Fruit fly (Drosophila melanogaster) whole organism, wandering third instar larva: ENCODE measurements around the gene CG7248.

Experiments
- Abd-B ChIP-seq: fragments of >200 bp; optimal IDR thresholded peaks from 2 replicates; lab custom pipeline; 2017; ENCODE audit warnings: missing biosample characterization, missing genetic modification characterization
- CG32264 ChIP-seq: fragments of 200-800 bp; sonication (Bioruptor generic); optimal IDR thresholded peaks from 2 replicates; lab custom pipeline; 2016; ENCODE audit warnings: missing biosample characterization, missing genetic modification characterization
- CG9705 ChIP-seq: fragments of 200-800 bp; sonication (Bioruptor generic); optimal IDR thresholded peaks from 2 replicates; lab custom pipeline; 2018; ENCODE audit warnings: missing biosample characterization, mild to moderate bottlenecking, missing genetic modification characterization
- CrebA ChIP-seq: fragments of 200-800 bp; sonication (Bioruptor generic); optimal IDR thresholded peaks from 2 replicates; lab custom pipeline; 2016; ENCODE audit warnings: missing biosample characterization, mild to moderate bottlenecking, missing genetic modification characterization, borderline replicate concordance
- Dfd ChIP-seq: fragments of >200 bp; optimal IDR thresholded peaks from 2 replicates; lab custom pipeline; 2017; ENCODE audit warnings: missing biosample characterization, missing genetic modification characterization
- GATAd ChIP-seq: sonication (Bioruptor generic); optimal IDR thresholded peaks from 2 replicates; lab custom pipeline; 2016; ENCODE audit warnings: missing biosample characterization, missing genetic modification characterization
- HLH106 ChIP-seq: fragments of 200-800 bp; optimal IDR thresholded peaks from 3 replicates; lab custom pipeline; 2019; ENCODE audit warnings: missing biosample characterization, mild to moderate bottlenecking, missing genetic modification characterization, moderate library complexity
- Hnf4 ChIP-seq: fragments of 200-800 bp; sonication (Bioruptor generic); optimal IDR thresholded peaks from 2 replicates; lab custom pipeline; 2016; ENCODE audit warnings: missing biosample characterization, mild to moderate bottlenecking, missing genetic modification characterization
- Hr78 ChIP-seq: fragments of >200 bp; optimal IDR thresholded peaks from 2 replicates; lab custom pipeline; 2017; ENCODE audit warnings: missing biosample characterization, missing genetic modification characterization
- Hr83 ChIP-seq: fragments of 200-300 bp; sonication (Bioruptor generic); optimal IDR thresholded peaks from 2 replicates; lab custom pipeline; 2016; ENCODE audit warnings: missing biosample characterization, mild to moderate bottlenecking, missing genetic modification characterization, moderate library complexity; ENCODE audit not compliant: poor library complexity, severe bottlenecking
- Jra ChIP-seq: sonication (Bioruptor generic); optimal IDR thresholded peaks from 2 replicates; lab custom pipeline; 2016; ENCODE audit warnings: missing biosample characterization, missing genetic modification characterization
- Mio ChIP-seq: sonication (Bioruptor generic); optimal IDR thresholded peaks from 2 replicates; lab custom pipeline; 2016; ENCODE audit warnings: missing biosample characterization, missing genetic modification characterization
- Myc ChIP-seq: fragments of >200 bp; optimal IDR thresholded peaks from 2 replicates; lab custom pipeline; 2017
- N ChIP-seq: fragments of >200 bp; optimal IDR thresholded peaks from 2 replicates; lab custom pipeline; 2018; ENCODE audit warnings: missing biosample characterization, missing external identifiers, missing genetic modification characterization
- OdsH ChIP-seq: fragments of 200-800 bp; sonication (Bioruptor generic); optimal IDR thresholded peaks from 2 replicates; lab custom pipeline; 2016; ENCODE audit warnings: missing biosample characterization, mild to moderate bottlenecking, missing genetic modification characterization
- Rel ChIP-seq, 2 experiments: fragments of 200-800 bp; sonication (Bioruptor generic) in 1 of 2; optimal IDR thresholded peaks; 2 replicates in 1 of 2; 3 replicates in 1 of 2; lab custom pipeline; 2016 to 2019; ENCODE audit warnings: mild to moderate bottlenecking in 2 of 2, missing biosample characterization in 2 of 2, missing genetic modification characterization in 2 of 2, moderate library complexity in 1 of 2
- Sp1 ChIP-seq: fragments of 200-800 bp; sonication (Bioruptor generic); optimal IDR thresholded peaks from 3 replicates; lab custom pipeline; 2019; ENCODE audit warnings: missing biosample characterization, mild to moderate bottlenecking, missing genetic modification characterization, moderate library complexity
- Vsx2 ChIP-seq: fragments of 200-300, 225-300 bp; sonication (Bioruptor generic); optimal IDR thresholded peaks from 2 replicates; lab custom pipeline; 2018; ENCODE audit warnings: missing biosample characterization, missing genetic modification characterization; ENCODE audit not compliant: partially characterized antibody
- brk ChIP-seq: fragments of 200-800 bp; sonication (Bioruptor generic); optimal IDR thresholded peaks from 2 replicates; lab custom pipeline; 2016; ENCODE audit warnings: missing biosample characterization, mild to moderate bottlenecking, missing genetic modification characterization
- dl ChIP-seq, 2 experiments: fragments of 175-275, 200-275 bp in 1 of 2; fragments of 200-275 bp in 1 of 2; sonication (Bioruptor generic); optimal IDR thresholded peaks; lab custom pipeline; 2018; ENCODE audit warnings: mild to moderate bottlenecking in 2 of 2, missing biosample characterization in 2 of 2, missing genetic modification characterization in 2 of 2, moderate library complexity in 2 of 2; ENCODE audit not compliant: partially characterized antibody in 2 of 2, insufficient read depth in 1 of 2
- dmrt93B ChIP-seq: fragments of 200-800 bp; sonication (Bioruptor generic); optimal IDR thresholded peaks from 2 replicates; lab custom pipeline; 2018; ENCODE audit warnings: missing biosample characterization, mild to moderate bottlenecking, missing genetic modification characterization
- dsf ChIP-seq: sonication (Bioruptor generic); optimal IDR thresholded peaks from 2 replicates; lab custom pipeline; 2016; ENCODE audit warnings: missing biosample characterization, missing genetic modification characterization, borderline replicate concordance
- ey ChIP-seq: fragments of 200-800 bp; sonication (Bioruptor generic); optimal IDR thresholded peaks from 2 replicates; lab custom pipeline; 2016; ENCODE audit warnings: missing biosample characterization, missing genetic modification characterization
- foxo ChIP-seq, 2 experiments: fragments of 200-800 bp; sonication (Bioruptor generic); optimal IDR thresholded peaks; 2 replicates in 1 of 2; 3 replicates in 1 of 2; lab custom pipeline; 2016 to 2017; ENCODE audit warnings: missing biosample characterization in 2 of 2, missing genetic modification characterization in 2 of 2
- fru ChIP-seq: fragments of 200-800 bp; sonication (Bioruptor generic); optimal IDR thresholded peaks from 3 replicates; lab custom pipeline; 2016; ENCODE audit warnings: missing biosample characterization, mild to moderate bottlenecking, missing genetic modification characterization
- h ChIP-seq: fragments of 200-800 bp; sonication (Bioruptor generic); optimal IDR thresholded peaks from 3 replicates; lab custom pipeline; 2016; ENCODE audit warnings: missing biosample characterization, mild to moderate bottlenecking, missing genetic modification characterization
- lola ChIP-seq: fragments of >200 bp; optimal IDR thresholded peaks from 2 replicates; lab custom pipeline; 2017; ENCODE audit warnings: missing biosample characterization, missing genetic modification characterization
- pan ChIP-seq: fragments of >200 bp; optimal IDR thresholded peaks from 2 replicates; lab custom pipeline; 2017
- psq ChIP-seq: fragments of 200-800 bp; sonication (Bioruptor generic); optimal IDR thresholded peaks from 3 replicates; lab custom pipeline; 2017; ENCODE audit warnings: missing biosample characterization, mild to moderate bottlenecking, missing genetic modification characterization, moderate library complexity
- rgr ChIP-seq: fragments of 200-800 bp; sonication (Bioruptor generic); optimal IDR thresholded peaks from 3 replicates; lab custom pipeline; 2016; ENCODE audit warnings: missing biosample characterization, mild to moderate bottlenecking, missing genetic modification characterization
- sage ChIP-seq: fragments of 200-800 bp; sonication (Bioruptor generic); optimal IDR thresholded peaks from 2 replicates; lab custom pipeline; 2016; ENCODE audit warnings: missing biosample characterization, mild to moderate bottlenecking, missing genetic modification characterization
- sv ChIP-seq: fragments of 200-800 bp; sonication (Bioruptor generic); optimal IDR thresholded peaks from 3 replicates; lab custom pipeline; 2016; ENCODE audit warnings: missing biosample characterization, missing genetic modification characterization
- tai ChIP-seq: sonication (Bioruptor generic); optimal IDR thresholded peaks from 2 replicates; lab custom pipeline; 2016; ENCODE audit warnings: missing biosample characterization, missing genetic modification characterization
- usp ChIP-seq: fragments of >200 bp; optimal IDR thresholded peaks from 2 replicates; lab custom pipeline; 2017; ENCODE audit warnings: missing biosample characterization, missing genetic modification characterization
- woc ChIP-seq: sonication (Bioruptor generic); optimal IDR thresholded peaks from 2 replicates; lab custom pipeline; 2016; ENCODE audit warnings: missing biosample characterization, mild to moderate bottlenecking, missing genetic modification characterization

Gene CG7248

dm6 chr3L:11966104-11966503 is 12.2 kb downstream of the CG7248 start, which contains the start of gene prc:
prc (minus strand) TSS chr3L:11966131.
- no peak for TF ChIP-seq usp (GFP tag; lab: Kevin White, UChicago)
- TF ChIP-seq CG9705 (GFP tag; lab: Kevin White, UChicago): no peak
- TF ChIP-seq woc (GFP tag; lab: Kevin White, UChicago): no peak
- no peak for TF ChIP-seq CG32264 (GFP tag; lab: Kevin White, UChicago)
- TF ChIP-seq psq (GFP tag; lab: Kevin White, UChicago): no peak
- no peak for TF ChIP-seq brk
- no peak for TF ChIP-seq Jra
- TF ChIP-seq Hr78 (GFP tag; lab: Kevin White, UChicago): no peak
- TF ChIP-seq OdsH: no peak

DNA sequence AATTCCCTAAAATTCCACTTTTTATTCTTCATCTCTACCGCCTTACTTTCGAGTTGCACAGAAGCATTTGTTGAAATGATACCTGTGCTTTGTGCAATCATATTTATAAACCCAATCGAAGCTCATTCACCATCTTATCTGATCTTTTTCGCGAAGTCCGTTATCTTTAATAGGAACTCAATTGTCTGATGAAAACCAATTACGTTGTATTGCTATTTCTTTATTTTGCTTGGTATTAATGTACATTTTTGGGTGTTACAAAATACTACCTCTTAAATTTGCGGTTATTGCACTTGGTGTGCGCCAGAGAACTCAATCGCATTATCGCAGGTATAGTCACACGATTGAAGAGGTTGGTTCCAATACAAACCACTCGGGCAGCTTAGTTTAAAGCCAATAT is 19.0 kb downstream of the CG7248 start, which contains the start of gene Muc68E:
Gene Muc68E, minus strand, starts transcription at position 101 of the 400 bp plus-strand sequence.
- TF ChIP-seq CG9705 (GFP tag; lab: Kevin White, UChicago): no peak
- no peak for TF ChIP-seq Dfd (GFP tag; lab: Kevin White, UChicago)
- TF ChIP-seq N (GFP tag; lab: Kevin White, UChicago): no peak
- no peak for TF ChIP-seq fru (GFP tag; lab: Kevin White, UChicago)
- TF ChIP-seq woc (GFP tag; lab: Kevin White, UChicago): no peak
- no peak for TF ChIP-seq dmrt93B (GFP tag; lab: Kevin White, UChicago)
- TF ChIP-seq Vsx2 (GFP tag; lab: Kevin White, UChicago): no peak
- TF ChIP-seq Hr78 (GFP tag; lab: Kevin White, UChicago): no peak
- TF ChIP-seq CrebA (GFP tag; lab: Kevin White, UChicago): no peak
- no peak for TF ChIP-seq Abd-B (GFP tag; lab: Kevin White, UChicago)
- TF ChIP-seq OdsH: no peak
- no peak for TF ChIP-seq lola
- TF ChIP-seq GATAd: no peak
- TF ChIP-seq brk: no peak
- no peak for TF ChIP-seq rgr (GFP tag; lab: Kevin White, UChicago)
- no peak for TF ChIP-seq foxo (GFP tag; optimal IDR thresholded peaks at IDR 0.05; lab: Kevin White, UChicago)
- no peak for TF ChIP-seq h
- TF ChIP-seq pan (lab: Kevin White, UChicago): no peak
- no peak for TF ChIP-seq dl (GFP tag; optimal IDR thresholded peaks at IDR 0.05; lab: Kevin White, UChicago; ENCODE audit: insufficient read depth in 1 of 2, partially characterized antibody in 2 of 2)
- TF ChIP-seq ey (GFP tag; lab: Kevin White, UChicago): no peak

- TF ChIP-seq rgr (GFP tag; lab: Kevin White, UChicago) (no peak), GATAd (no peak), Myc (lab: Kevin White, UChicago) (no peak), CG9705 (GFP tag; lab: Kevin White, UChicago) (no peak), Hnf4 (GFP tag; lab: Kevin White, UChicago) (no peak), N (GFP tag; lab: Kevin White, UChicago) (no peak), sage (no peak), woc (GFP tag; lab: Kevin White, UChicago) (no peak), Rel (GFP tag; optimal IDR thresholded peaks at IDR 0.05; lab: Kevin White, UChicago) (no peak), Rel (tag; optimal IDR thresholded peaks at IDR 0.05; lab: Kevin White, UChicago) (no peak), Hr83 (no peak), sv (GFP tag; lab: Kevin White, UChicago) (no peak), Hr78 (GFP tag; lab: Kevin White, UChicago) (no peak), psq (GFP tag; lab: Kevin White, UChicago) (no peak), Mio (GFP tag; lab: Kevin White, UChicago) (no peak), HLH106 (tag; lab: Kevin White, UChicago) (no peak), h (no peak), Dfd (GFP tag; lab: Kevin White, UChicago) (no peak), Vsx2 (GFP tag; lab: Kevin White, UChicago) (no peak), brk (no peak), usp (GFP tag; lab: Kevin White, UChicago) (no peak)
These were observed 19.8 kb downstream of the CG7248 start, which contains the start of gene CG42397 for dm6 chr3L:11973690-11974089. CG42397 (minus strand) TSS chr3L:11973790.

DNA sequence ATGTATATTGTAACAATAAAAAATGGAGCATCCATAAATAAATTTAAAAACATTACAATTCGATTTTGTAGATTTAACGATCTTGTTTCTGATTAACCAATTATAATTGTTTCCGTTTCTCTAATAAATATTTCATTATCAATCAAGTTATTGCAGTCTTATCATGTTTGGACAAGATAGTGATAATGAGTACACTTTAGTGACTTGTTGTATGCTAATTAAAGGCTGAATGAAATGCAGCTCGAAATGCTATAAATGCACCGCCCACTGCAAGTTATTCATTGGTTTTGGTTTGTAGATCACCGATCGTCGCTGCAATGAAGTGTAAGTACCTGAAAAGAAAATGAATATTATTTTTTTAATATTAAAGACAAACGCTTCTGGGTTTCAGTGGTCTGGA is 20.7 kb downstream of the CG7248 start, which contains the start of gene CG14125:
Gene CG14125, plus strand, starts transcription at position 301 of the 400 bp plus-strand sequence.
- TF ChIP-seq Mio (GFP tag; lab: Kevin White, UChicago): no peak
- no peak for TF ChIP-seq pan (lab: Kevin White, UChicago)
- TF ChIP-seq CrebA (GFP tag; lab: Kevin White, UChicago): no peak
- no peak for TF ChIP-seq tai (GFP tag; lab: Kevin White, UChicago)
- no peak for TF ChIP-seq Myc (lab: Kevin White, UChicago)
- no peak for TF ChIP-seq dsf (GFP tag; lab: Kevin White, UChicago)
- TF ChIP-seq dl (GFP tag; optimal IDR thresholded peaks at IDR 0.05; lab: Kevin White, UChicago; ENCODE audit: insufficient read depth in 1 of 2, partially characterized antibody in 2 of 2): no peak
- TF ChIP-seq HLH106 (tag; lab: Kevin White, UChicago): no peak
- TF ChIP-seq brk: no peak
- no peak for TF ChIP-seq ey (GFP tag; lab: Kevin White, UChicago)
- no peak for TF ChIP-seq Abd-B (GFP tag; lab: Kevin White, UChicago)
- TF ChIP-seq Sp1 (GFP tag; lab: Kevin White, UChicago): no peak
- TF ChIP-seq CG9705 (GFP tag; lab: Kevin White, UChicago): no peak
- no peak for TF ChIP-seq N (GFP tag; lab: Kevin White, UChicago)
- TF ChIP-seq CG32264 (GFP tag; lab: Kevin White, UChicago): no peak
